Fruit fly (Drosophila melanogaster): ENCODE measurements around the gene HBS1.

DNA sequence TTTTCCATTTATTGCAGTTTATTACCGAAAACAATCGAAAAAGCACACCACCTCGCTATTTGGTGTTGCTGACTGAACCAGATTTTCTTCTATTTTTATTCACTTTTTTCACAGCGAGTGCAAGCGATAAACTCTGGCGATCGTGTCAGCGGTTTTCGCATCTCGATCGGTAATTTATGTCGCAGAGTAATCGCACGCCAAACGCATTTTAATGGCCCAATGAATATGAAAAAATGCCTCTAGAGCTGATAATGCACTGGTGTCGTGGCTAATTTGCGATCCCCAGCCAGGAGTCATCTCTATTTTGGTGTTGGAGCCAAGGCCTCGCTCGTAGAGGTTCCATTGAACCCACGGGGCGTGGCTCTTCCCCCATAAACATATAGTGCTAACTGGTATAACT is 11.8 kb downstream of the HBS1 start:
- TF ChIP-seq EcR (GFP tag; optimal IDR thresholded peaks at IDR 0.05) (peak; percentile 25), fd96Ca (GFP tag; IDR thresholded peaks at IDR 0.05) (no peak), CG13204 (GFP tag; optimal IDR thresholded peaks at IDR 0.05) (no peak), rn (GFP tag; IDR thresholded peaks at IDR 0.05) (no peak), CG10348 (GFP tag; IDR thresholded peaks at IDR 0.05) (no peak)
